Fruit fly (Drosophila melanogaster) whole organism, embryonic: ENCODE results near the gene par-6.

Source experiments
- CG11560 ChIP-seq: fragments of 200-800 bp; sonication (Bioruptor generic); IDR thresholded peaks from 3 replicates; pipeline ENCODE4 v1.3.6; 2022; ENCODE audit warnings: missing biosample characterization, missing genetic modification characterization
- CG12391 ChIP-seq: fragments of 200-800 bp; sonication (Bioruptor generic); optimal IDR thresholded peaks from 3 replicates; lab custom pipeline; 2018; ENCODE audit warnings: missing biosample characterization, mild to moderate bottlenecking, missing genetic modification characterization, moderate library complexity
- CG15073 ChIP-seq: fragments of 200-800 bp; sonication (Bioruptor generic); optimal IDR thresholded peaks from 2 replicates; lab custom pipeline; 2016; ENCODE audit warnings: missing biosample characterization, missing genetic modification characterization
- CG7928 ChIP-seq: fragments of 200-800 bp; sonication (Bioruptor generic); optimal IDR thresholded peaks from 2 replicates; lab custom pipeline; 2017; ENCODE audit warnings: missing biosample characterization, mild to moderate bottlenecking, missing genetic modification characterization
- Mes4 ChIP-seq: fragments of 200-800 bp; sonication (Bioruptor generic); optimal IDR thresholded peaks from 2 replicates; lab custom pipeline; 2016; ENCODE audit warnings: missing biosample characterization, missing genetic modification characterization
- Rfx ChIP-seq: fragments of 200-800 bp; sonication (Bioruptor generic); IDR thresholded peaks from 2 replicates; pipeline ENCODE4 v1.3.6; 2022; ENCODE audit warnings: missing biosample characterization, missing genetic modification characterization
- Spps ChIP-seq: fragments of 200-800 bp; sonication (Bioruptor generic); optimal IDR thresholded peaks from 2 replicates; lab custom pipeline; 2018; ENCODE audit warnings: missing biosample characterization, mild to moderate bottlenecking, missing genetic modification characterization
- hth ChIP-seq: fragments of >200 bp; optimal IDR thresholded peaks from 2 replicates; lab custom pipeline; 2017; ENCODE audit warnings: inconsistent platforms
- psq ChIP-seq: fragments of 200-800 bp; sonication (Bioruptor generic); optimal IDR thresholded peaks from 2 replicates; lab custom pipeline; 2017; ENCODE audit warnings: missing biosample characterization, missing genetic modification characterization

DNA sequence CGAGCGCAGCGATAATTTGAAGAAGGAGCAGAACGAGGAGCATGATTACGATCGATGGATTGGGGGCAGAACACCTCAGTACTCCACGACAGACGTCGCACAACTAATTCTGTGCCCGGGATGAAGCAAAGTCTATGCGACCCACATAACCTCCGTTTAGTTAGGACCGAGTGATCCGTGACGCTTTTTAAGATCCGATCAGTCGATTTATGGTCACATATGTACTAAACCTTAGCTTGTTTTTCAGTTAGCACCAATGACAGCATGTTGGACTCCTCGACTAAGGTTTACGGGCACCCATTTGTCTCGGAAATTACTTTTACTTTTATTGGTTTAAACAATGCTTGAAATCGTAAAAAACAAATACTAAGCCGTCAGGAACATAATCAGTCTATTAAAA lies 31.4 kb upstream of the par-6 start, which contains the start of gene CG12990:
- TF ChIP-seq hth (lab: Kevin White, UChicago) = no peak
- TF ChIP-seq Mes4 (GFP tag; lab: Kevin White, UChicago) = no peak
- TF ChIP-seq CG7928 (GFP tag; lab: Kevin White, UChicago) = no peak
- TF ChIP-seq Spps (tag; lab: Kevin White, UChicago) = no peak
- no peak for TF ChIP-seq CG15073
- no peak for TF ChIP-seq CG11560 (tag; lab: Robert Waterston, UW)
- TF ChIP-seq CG12391 (tag; lab: Kevin White, UChicago) = no peak
- no peak for TF ChIP-seq Rfx (GFP tag; lab: Robert Waterston, UW)
- no peak for TF ChIP-seq psq (GFP tag; lab: Kevin White, UChicago)
